Worm (Caenorhabditis elegans): ENCODE data around the gene fah-1.

DNA sequence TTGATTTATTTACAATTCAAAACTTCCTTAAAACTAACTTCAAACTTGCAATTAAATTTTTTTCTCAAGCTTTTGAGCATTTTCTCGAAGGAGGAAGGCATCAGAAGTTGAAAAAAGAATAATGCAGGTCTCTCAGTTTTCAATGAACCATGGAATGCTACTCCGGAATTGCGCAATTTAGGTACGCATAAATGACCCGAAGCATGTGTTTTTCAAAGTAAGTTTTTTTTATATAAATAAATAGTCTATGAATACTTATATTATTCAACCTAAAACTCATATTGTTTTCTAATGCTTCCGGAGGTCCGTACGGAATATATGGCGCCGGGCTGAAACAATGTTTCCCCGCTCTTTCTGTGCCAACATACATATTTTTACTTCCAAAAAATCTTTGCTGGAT is 15.0 kb downstream of the fah-1 start, which contains the start of gene K10C2.2:
- TF ChIP-seq ceh-43 (GFP tag; optimal IDR thresholded peaks at IDR 0.05) (no peak), elt-1 (tag; optimal IDR thresholded peaks at IDR 0.05; ENCODE audit: borderline replicate concordance, insufficient read depth) (no peak), bed-3 (GFP tag; optimal IDR thresholded peaks at IDR 0.05) (no peak), pha-4 (tag; optimal IDR thresholded peaks at IDR 0.05) (no peak), mep-1 (tag; optimal IDR thresholded peaks at IDR 0.05) (no peak), nhr-28 (tag; optimal IDR thresholded peaks at IDR 0.05) (no peak), elt-3 (tag; optimal IDR thresholded peaks at IDR 0.05) (no peak), sem-2 (GFP tag; optimal IDR thresholded peaks at IDR 0.05) (no peak), unc-62 (GFP tag; optimal IDR thresholded peaks at IDR 0.05) (no peak), nhr-76 (tag; optimal IDR thresholded peaks at IDR 0.05) (no peak), nhr-12 (tag; optimal IDR thresholded peaks at IDR 0.05) (no peak), lsy-2 (tag; optimal IDR thresholded peaks at IDR 0.05) (no peak), lin-13 (tag; optimal IDR thresholded peaks at IDR 0.05) (no peak)
